Fruit fly (Drosophila melanogaster) S2 (cell line): ENCODE results near the gene sl.

Source experiments
- CG8478 ChIP-seq: fragments of >200 bp; optimal IDR thresholded peaks from 2 replicates; lab custom pipeline; 2018
- CTCF ChIP-seq, 2 experiments: fragments of >200 bp; optimal IDR thresholded peaks; 2 replicates each; lab custom pipeline; 2018

- TF ChIP-seq CG8478 (lab: Kevin White, UChicago) (no peak), CTCF (optimal IDR thresholded peaks at IDR 0.05; lab: Kevin White, UChicago) (no peak)
These were observed 54.7 kb downstream of the sl start, which contains the start of gene CG9981 for dm6 chrX:16404803-16405202.
